Worm (Caenorhabditis elegans) whole organism, late embryonic: Measurements from ENCODE around the gene ZC262.7.

Experiments
- Y22D7AL.16 ChIP-seq: sonication (generic microtip); optimal IDR thresholded peaks from 2 replicates; lab custom pipeline; 2016; ENCODE audit warnings: missing genetic modification characterization, missing compliant biosample characterization
- ama-1 ChIP-seq: fragments of 150-350 bp; optimal IDR thresholded peaks from 2 replicates; lab custom pipeline; 2014
- ceh-18 ChIP-seq: sonication (generic microtip); optimal IDR thresholded peaks from 2 replicates; lab custom pipeline; 2016; ENCODE audit warnings: missing genetic modification characterization, missing compliant biosample characterization
- hlh-13 ChIP-seq: fragments of 200-800 bp; sonication (Bioruptor generic); optimal IDR thresholded peaks from 2 replicates; lab custom pipeline; 2018; ENCODE audit warnings: mild to moderate bottlenecking, missing genetic modification characterization, missing compliant biosample characterization
- hlh-15 ChIP-seq: sonication (generic microtip); optimal IDR thresholded peaks from 2 replicates; lab custom pipeline; 2016; ENCODE audit warnings: missing genetic modification characterization, missing compliant biosample characterization
- lin-11 ChIP-seq: fragments of 200-800 bp; sonication (Bioruptor generic); optimal IDR thresholded peaks from 2 replicates; lab custom pipeline; 2018; ENCODE audit warnings: mild to moderate bottlenecking, missing genetic modification characterization, missing compliant biosample characterization
- nfya-1 ChIP-seq: sonication (generic microtip); optimal IDR thresholded peaks from 2 replicates; lab custom pipeline; 2017; ENCODE audit warnings: missing genetic modification characterization, mild to moderate bottlenecking, missing compliant biosample characterization, antibody characterized with exemption, moderate library complexity
- pag-3 ChIP-seq: sonication (generic microtip); optimal IDR thresholded peaks from 2 replicates; lab custom pipeline; 2016; ENCODE audit warnings: missing compliant biosample characterization, missing genetic modification characterization, borderline replicate concordance
- pha-4 ChIP-seq: fragments of 150-350 bp; optimal IDR thresholded peaks from 2 replicates; lab custom pipeline; 2018; ENCODE audit warnings: missing biosample characterization, missing genetic modification reagents, missing genetic modification characterization
- pqm-1 ChIP-seq: sonication (generic microtip); optimal IDR thresholded peaks from 2 replicates; lab custom pipeline; 2016; ENCODE audit warnings: missing genetic modification characterization, missing compliant biosample characterization
- sox-2 ChIP-seq: fragments of 200-800 bp; sonication (Bioruptor generic); IDR thresholded peaks from 2 replicates; pipeline ENCODE4 v1.3.6; 2022; ENCODE audit warnings: missing genetic modification reagents, missing genetic modification characterization, missing compliant biosample characterization

DNA sequence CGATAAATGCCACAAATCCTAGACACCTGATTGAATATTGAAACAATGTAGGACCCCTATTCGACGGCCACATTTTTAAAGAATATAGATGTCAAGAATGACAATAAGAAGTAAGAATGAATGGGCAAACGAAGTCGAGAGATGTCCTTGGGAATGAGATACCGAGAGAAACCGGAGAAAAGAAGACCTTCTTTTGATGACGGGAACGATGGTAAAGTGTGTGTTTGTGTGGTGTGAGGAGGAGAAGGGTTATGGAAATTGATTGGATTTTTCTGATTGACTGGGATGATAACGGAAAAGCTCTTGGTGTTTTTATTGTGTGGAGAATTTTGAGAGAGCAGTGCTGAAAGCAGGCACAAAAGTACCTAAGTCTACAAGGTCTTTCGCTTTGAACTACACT is 24.5 kb upstream of the ZC262.7 start, which contains the start of gene R05D3.9:
- TF ChIP-seq hlh-13, result no peak
- TF ChIP-seq lin-11 (tag; lab: Kevin White, UChicago), result no peak
- TF ChIP-seq pag-3 (tag; lab: Kevin White, UChicago), result no peak
- no peak for TF ChIP-seq nfya-1
- no peak for TF ChIP-seq sox-2
- TF ChIP-seq hlh-15, result no peak
- TF ChIP-seq pha-4 (tag; lab: Kevin White, UChicago), result no peak
- TF ChIP-seq Y22D7AL.16 (tag; lab: Kevin White, UChicago), result no peak
- no peak for TF ChIP-seq pqm-1 (tag; lab: Kevin White, UChicago)
- TF ChIP-seq ama-1 (lab: Kevin White, UChicago), result no peak
- TF ChIP-seq ceh-18 (tag; lab: Kevin White, UChicago), result no peak
